Worm (Caenorhabditis elegans): ENCODE data around the gene B0507.6.

DNA sequence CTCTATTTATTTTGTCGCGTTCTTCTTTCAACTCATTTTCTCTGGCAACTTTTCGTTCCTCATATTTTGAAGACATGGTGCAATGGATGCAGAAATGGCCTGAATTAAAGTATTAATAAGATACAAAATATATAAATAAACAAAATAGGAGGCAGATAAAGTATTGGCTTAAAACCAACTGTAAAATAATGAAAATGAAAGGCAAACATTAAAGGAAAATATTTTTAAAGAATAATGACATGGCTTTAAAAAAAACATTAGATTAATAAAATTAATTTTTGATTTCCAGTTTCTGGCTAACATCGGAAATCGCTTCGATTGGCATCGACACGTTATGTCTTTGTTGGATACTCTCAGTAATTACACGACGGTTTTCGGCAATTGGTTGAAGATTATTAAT lies 14.5 kb downstream of the B0507.6 start, which contains the start of gene ddn-1:
- no peak for TF ChIP-seq unc-62 (GFP tag; optimal IDR thresholded peaks at IDR 0.05)
- TF ChIP-seq unc-98 (GFP tag; IDR thresholded peaks at IDR 0.05), result no peak
- no peak for TF ChIP-seq C04F5.9 (tag; optimal IDR thresholded peaks at IDR 0.05)
- TF ChIP-seq zip-4 (GFP tag; optimal IDR thresholded peaks at IDR 0.05), result no peak
- TF ChIP-seq pqm-1 (tag; optimal IDR thresholded peaks at IDR 0.05), result no peak
- no peak for TF ChIP-seq ceh-82 (tag; optimal IDR thresholded peaks at IDR 0.05)

Data from whole organism, L1 larva.